Worm (Caenorhabditis elegans) whole organism, L1 larva: ENCODE measurements around the gene ptd-2.

Source experiments
- C04F5.9 ChIP-seq: sonication (generic microtip); optimal IDR thresholded peaks from 2 replicates; lab custom pipeline; 2016; ENCODE audit warnings: missing genetic modification characterization, missing compliant biosample characterization
- aha-1 ChIP-seq: fragments of 150-350 bp; optimal IDR thresholded peaks from 2 replicates; lab custom pipeline; 2014; ENCODE audit warnings: missing biosample characterization, missing genetic modification characterization
- ama-1 ChIP-seq: fragments of 150-350 bp; optimal IDR thresholded peaks from 2 replicates; lab custom pipeline; 2014
- ceh-8 ChIP-seq: fragments of 200-800 bp; sonication (Bioruptor generic); optimal IDR thresholded peaks from 2 replicates; lab custom pipeline; 2018; ENCODE audit warnings: mild to moderate bottlenecking, missing genetic modification characterization, moderate library complexity, missing compliant biosample characterization
- dpl-1 ChIP-seq, 3 experiments: fragments of 150-350 bp in 2 of 3; sonication (generic microtip) in 1 of 3; optimal IDR thresholded peaks; 2 replicates each; lab custom pipeline; 2014 to 2017; ENCODE audit warnings: missing biosample characterization in 3 of 3, missing genetic modification characterization in 3 of 3, missing genetic modification reagents in 3 of 3
- dsc-1 ChIP-seq: sonication (generic microtip); optimal IDR thresholded peaks from 2 replicates; lab custom pipeline; 2016; ENCODE audit warnings: mild to moderate bottlenecking, missing genetic modification characterization, missing compliant biosample characterization
- efl-1 ChIP-seq, 4 experiments: fragments of 150-350 bp; optimal IDR thresholded peaks in 3 of 4; peaks in 1 of 4; 1 replicate in 1 of 4; 2 replicates in 3 of 4; lab custom pipeline; 2014; ENCODE audit warnings: missing biosample characterization in 2 of 4, missing genetic modification characterization in 2 of 4, missing genetic modification reagents in 2 of 4
- egl-13 ChIP-seq: sonication (generic microtip); optimal IDR thresholded peaks from 2 replicates; lab custom pipeline; 2016; ENCODE audit warnings: missing genotype, missing genetic modification reagents, missing genetic modification characterization, missing compliant biosample characterization
- fkh-4 ChIP-seq: sonication (generic microtip); optimal IDR thresholded peaks from 2 replicates; lab custom pipeline; 2016; ENCODE audit warnings: missing compliant biosample characterization, missing genetic modification characterization, borderline replicate concordance
- fkh-8 ChIP-seq: sonication (generic microtip); optimal IDR thresholded peaks from 2 replicates; lab custom pipeline; 2016; ENCODE audit warnings: mild to moderate bottlenecking, missing genetic modification characterization, missing compliant biosample characterization
- hlh-17 ChIP-seq: fragments of 200-800 bp; sonication (Bioruptor generic); optimal IDR thresholded peaks from 2 replicates; lab custom pipeline; 2018; ENCODE audit warnings: missing genetic modification characterization, mild to moderate bottlenecking, missing compliant biosample characterization, moderate library complexity, borderline replicate concordance
- hlh-4 ChIP-seq: sonication (generic microtip); optimal IDR thresholded peaks from 2 replicates; lab custom pipeline; 2016; ENCODE audit warnings: mild to moderate bottlenecking, missing genetic modification characterization, missing compliant biosample characterization
- hpl-2 ChIP-seq: fragments of 150-350 bp; optimal IDR thresholded peaks from 2 replicates; lab custom pipeline; 2014; ENCODE audit warnings: missing biosample characterization, missing genetic modification reagents, missing genetic modification characterization
- jun-1 ChIP-seq: fragments of 150-350 bp; optimal IDR thresholded peaks from 2 replicates; lab custom pipeline; 2014; ENCODE audit warnings: missing biosample characterization, missing genetic modification reagents, missing genetic modification characterization
- lin-14 ChIP-seq: fragments of 200-800 bp; sonication (Bioruptor generic); optimal IDR thresholded peaks from 2 replicates; lab custom pipeline; 2018; ENCODE audit warnings: mild to moderate bottlenecking, missing genetic modification characterization, moderate library complexity, missing compliant biosample characterization
- lin-39 ChIP-seq: fragments of 150-350 bp; optimal IDR thresholded peaks from 2 replicates; lab custom pipeline; 2014; ENCODE audit warnings: missing biosample characterization, missing genetic modification reagents, missing genetic modification characterization
- mab-9 ChIP-seq: fragments of 200-800 bp; sonication (Bioruptor generic); IDR thresholded peaks from 2 replicates; pipeline ENCODE4 v1.3.6; 2022; ENCODE audit warnings: missing genetic modification reagents, missing genetic modification characterization, missing compliant biosample characterization
- mdl-1 ChIP-seq, 2 experiments: fragments of 150-350 bp; optimal IDR thresholded peaks; 2 replicates each; lab custom pipeline; 2014 to 2017; ENCODE audit warnings: missing biosample characterization in 2 of 2, missing genetic modification characterization in 2 of 2, inconsistent platforms in 1 of 2
- mep-1 ChIP-seq: fragments of 150-350 bp; optimal IDR thresholded peaks from 2 replicates; lab custom pipeline; 2014; ENCODE audit warnings: missing biosample characterization, missing genetic modification characterization
- nhr-12 ChIP-seq: sonication (generic microtip); optimal IDR thresholded peaks from 2 replicates; lab custom pipeline; 2017; ENCODE audit warnings: missing biosample characterization, missing genetic modification characterization
- nhr-20 ChIP-seq: sonication (generic microtip); optimal IDR thresholded peaks from 2 replicates; lab custom pipeline; 2016; ENCODE audit warnings: mild to moderate bottlenecking, missing genetic modification characterization, missing compliant biosample characterization
- nhr-237 ChIP-seq: fragments of 150-350 bp; optimal IDR thresholded peaks from 2 replicates; lab custom pipeline; 2014; ENCODE audit warnings: missing biosample characterization, missing genetic modification characterization
- nhr-47 ChIP-seq: sonication (generic microtip); optimal IDR thresholded peaks from 2 replicates; lab custom pipeline; 2016; ENCODE audit warnings: mild to moderate bottlenecking, missing genetic modification characterization, moderate library complexity, missing compliant biosample characterization
- nhr-71 ChIP-seq: sonication (generic microtip); optimal IDR thresholded peaks from 2 replicates; lab custom pipeline; 2016; ENCODE audit warnings: mild to moderate bottlenecking, missing genetic modification characterization, moderate library complexity, missing compliant biosample characterization
- nhr-76 ChIP-seq: sonication (generic microtip); optimal IDR thresholded peaks from 2 replicates; lab custom pipeline; 2017; ENCODE audit warnings: missing biosample characterization, missing genetic modification characterization
- nhr-85 ChIP-seq: sonication (generic microtip); peaks from one replicate; lab custom pipeline; 2016; ENCODE audit warnings: missing genetic modification characterization, inconsistent platforms, missing compliant biosample characterization
- pax-3 ChIP-seq: fragments of 200-800 bp; sonication (Bioruptor generic); optimal IDR thresholded peaks from 2 replicates; lab custom pipeline; 2018; ENCODE audit warnings: mild to moderate bottlenecking, missing genetic modification characterization, moderate library complexity, missing compliant biosample characterization
- rnt-1 ChIP-seq: sonication (generic microtip); optimal IDR thresholded peaks from 2 replicates; lab custom pipeline; 2016; ENCODE audit warnings: mild to moderate bottlenecking, missing genetic modification characterization, moderate library complexity, missing compliant biosample characterization
- skn-1 ChIP-seq: fragments of 150-350 bp; optimal IDR thresholded peaks from 2 replicates; lab custom pipeline; 2014; ENCODE audit warnings: missing biosample characterization, missing genetic modification characterization
- snu-23 ChIP-seq: sonication (generic microtip); optimal IDR thresholded peaks from 2 replicates; lab custom pipeline; 2016; ENCODE audit warnings: missing genetic modification characterization, missing compliant biosample characterization
- sox-4 ChIP-seq: sonication (generic microtip); optimal IDR thresholded peaks from 2 replicates; lab custom pipeline; 2016; ENCODE audit warnings: missing genetic modification characterization, missing compliant biosample characterization
- sptf-1 ChIP-seq: fragments of 150-350 bp; optimal IDR thresholded peaks from 2 replicates; lab custom pipeline; 2014; ENCODE audit warnings: missing biosample characterization, missing genetic modification characterization
- unc-130 ChIP-seq: fragments of 150-350 bp; optimal IDR thresholded peaks from 2 replicates; lab custom pipeline; 2017; ENCODE audit warnings: missing biosample characterization, missing genetic modification characterization, inconsistent platforms
- xbp-1 ChIP-seq: sonication (generic microtip); optimal IDR thresholded peaks from 2 replicates; lab custom pipeline; 2016; ENCODE audit warnings: missing genetic modification characterization, missing compliant biosample characterization
- ztf-11 ChIP-seq, 2 experiments: sonication (generic microtip); optimal IDR thresholded peaks; 2 replicates each; lab custom pipeline; 2016 to 2017; ENCODE audit warnings: missing genetic modification characterization in 2 of 2, missing biosample characterization in 1 of 2, missing compliant biosample characterization in 1 of 2

Gene ptd-2

DNA sequence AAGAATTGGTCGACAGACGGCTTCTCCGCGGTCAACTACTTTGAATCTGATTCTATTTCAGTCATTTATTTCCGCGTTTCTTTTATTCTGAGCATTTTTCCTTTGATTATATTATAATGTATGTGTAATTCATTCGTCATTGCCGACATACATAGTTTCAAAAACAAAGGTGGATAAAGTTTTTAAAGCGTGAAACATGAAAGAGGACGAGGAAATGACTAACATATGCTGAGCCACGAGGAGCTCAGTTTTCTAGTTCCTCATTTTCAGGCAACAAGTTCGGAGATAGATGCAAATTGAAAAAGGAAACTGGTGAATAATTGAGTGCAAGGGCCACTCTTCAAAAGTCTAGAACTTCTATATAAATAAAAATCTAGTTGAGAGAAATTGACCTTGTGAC, 18.2 kb downstream of the ptd-2 start:
- TF ChIP-seq dsc-1 (peak; percentile 68), sptf-1 (tag; lab: Kevin White, UChicago) (no peak), efl-1 (optimal IDR thresholded peaks at IDR 0.05; lab: Kevin White, UChicago) (no peak), efl-1 (GFP tag; optimal IDR thresholded peaks at IDR 0.05 in 1 of 2; lab: Kevin White, UChicago) (peak in 1 of 2 experiments; percentile 9), fkh-8 (tag; lab: Kevin White, UChicago) (peak; percentile 5), mab-9 (GFP tag; lab: Robert Waterston, UW) (no peak), nhr-76 (tag; lab: Kevin White, UChicago) (no peak), dpl-1 (GFP tag; optimal IDR thresholded peaks at IDR 0.05; lab: Kevin White, UChicago) (no peak), nhr-85 (tag; lab: Kevin White, UChicago) (no peak)

ce11 chrV:9270442-9270841, 20.4 kb downstream of the ptd-2 start:
- TF ChIP-seq rnt-1 (tag; lab: Kevin White, UChicago) (peak; percentile 32), nhr-71 (tag; lab: Kevin White, UChicago) (peak; percentile 55), snu-23 (GFP tag; lab: Kevin White, UChicago) (no peak), nhr-20 (tag; lab: Kevin White, UChicago) (peak; percentile 25), efl-1 (optimal IDR thresholded peaks at IDR 0.05; lab: Kevin White, UChicago) (no peak), efl-1 (GFP tag; optimal IDR thresholded peaks at IDR 0.05 in 1 of 2; lab: Kevin White, UChicago) (peak in 1 of 2 experiments; percentile 38), lin-14 (GFP tag; lab: Kevin White, UChicago) (peak; percentile 68), dsc-1 (peak; percentile 24), mep-1 (tag; lab: Kevin White, UChicago) (no peak)

- TF ChIP-seq jun-1 (no peak), hpl-2 (no peak), fkh-4 (tag; lab: Kevin White, UChicago) (peak; percentile 91), nhr-85 (tag; lab: Kevin White, UChicago) (peak; percentile 56), sptf-1 (tag; lab: Kevin White, UChicago) (no peak), unc-130 (tag; lab: Kevin White, UChicago) (no peak), xbp-1 (no peak), egl-13 (no peak), nhr-71 (tag; lab: Kevin White, UChicago) (peak; percentile 30), mep-1 (tag; lab: Kevin White, UChicago) (no peak), aha-1 (no peak), nhr-237 (tag; lab: Kevin White, UChicago) (no peak), ceh-8 (no peak), fkh-8 (tag; lab: Kevin White, UChicago) (peak; percentile 42), hlh-17 (GFP tag; lab: Kevin White, UChicago) (no peak), C04F5.9 (tag; lab: Kevin White, UChicago) (no peak), skn-1 (tag; lab: Kevin White, UChicago) (no peak), snu-23 (GFP tag; lab: Kevin White, UChicago) (no peak), ztf-11 (tag; optimal IDR thresholded peaks at IDR 0.05; lab: Kevin White, UChicago) (no peak), efl-1 (optimal IDR thresholded peaks at IDR 0.05; lab: Kevin White, UChicago) (no peak), efl-1 (GFP tag; optimal IDR thresholded peaks at IDR 0.05 in 1 of 2; lab: Kevin White, UChicago) (no peak), hlh-4 (tag; lab: Kevin White, UChicago) (no peak), dsc-1 (peak; percentile 98), mdl-1 (tag; optimal IDR thresholded peaks at IDR 0.05; lab: Kevin White, UChicago) (no peak), nhr-20 (tag; lab: Kevin White, UChicago) (no peak), lin-39 (tag; lab: Kevin White, UChicago) (no peak), nhr-12 (tag; lab: Kevin White, UChicago) (no peak)
These were observed 21.8 kb downstream of the ptd-2 start for ce11 chrV:9271835-9272234.

- TF ChIP-seq fkh-8 (tag; lab: Kevin White, UChicago) (peak; percentile 54), dsc-1 (peak; percentile 73), nhr-71 (tag; lab: Kevin White, UChicago) (peak; percentile 65), sox-4 (tag; lab: Kevin White, UChicago) (peak; percentile 19), nhr-20 (tag; lab: Kevin White, UChicago) (peak; percentile 3), pax-3 (tag; lab: Kevin White, UChicago) (peak; percentile 57), ama-1 (no peak), lin-14 (GFP tag; lab: Kevin White, UChicago) (peak; percentile 31), nhr-47 (tag; lab: Kevin White, UChicago) (no peak)
These were observed 22.6 kb downstream of the ptd-2 start for ce11 chrV:9272624-9273023.
